Worm (Caenorhabditis elegans) whole organism, late embryonic: ENCODE results near the gene T19H12.2.

Source experiments
- C38D4.7 ChIP-seq: fragments of 200-800 bp; sonication (Bioruptor generic); optimal IDR thresholded peaks from 2 replicates; lab custom pipeline; 2018; ENCODE audit warnings: mild to moderate bottlenecking, missing genetic modification characterization, moderate library complexity, missing compliant biosample characterization
- T23F11.4 ChIP-seq: fragments of 200-800 bp; sonication (Bioruptor generic); optimal IDR thresholded peaks from 2 replicates; lab custom pipeline; 2018; ENCODE audit warnings: mild to moderate bottlenecking, missing genetic modification characterization, missing compliant biosample characterization
- Y22D7AL.16 ChIP-seq: sonication (generic microtip); optimal IDR thresholded peaks from 2 replicates; lab custom pipeline; 2016; ENCODE audit warnings: missing genetic modification characterization, missing compliant biosample characterization
- ahr-1 ChIP-seq: sonication (generic microtip); optimal IDR thresholded peaks from 2 replicates; lab custom pipeline; 2016; ENCODE audit warnings: missing genetic modification characterization, missing compliant biosample characterization
- ama-1 ChIP-seq: fragments of 150-350 bp; optimal IDR thresholded peaks from 2 replicates; lab custom pipeline; 2014
- dve-1 ChIP-seq: sonication (generic microtip); optimal IDR thresholded peaks from 2 replicates; lab custom pipeline; 2017; ENCODE audit warnings: antibody characterized with exemption, mild to moderate bottlenecking, missing genetic modification characterization, missing compliant biosample characterization
- pag-3 ChIP-seq: sonication (generic microtip); optimal IDR thresholded peaks from 2 replicates; lab custom pipeline; 2016; ENCODE audit warnings: missing compliant biosample characterization, missing genetic modification characterization, borderline replicate concordance
- pha-4 ChIP-seq: fragments of 150-350 bp; optimal IDR thresholded peaks from 2 replicates; lab custom pipeline; 2018; ENCODE audit warnings: missing biosample characterization, missing genetic modification reagents, missing genetic modification characterization

- TF ChIP-seq ahr-1 (tag; lab: Kevin White, UChicago) (no peak), ama-1 (lab: Kevin White, UChicago) (no peak), dve-1 (tag; lab: Kevin White, UChicago) (no peak), Y22D7AL.16 (tag; lab: Kevin White, UChicago) (no peak), C38D4.7 (no peak), pag-3 (tag; lab: Kevin White, UChicago) (no peak), T23F11.4 (GFP tag; lab: Kevin White, UChicago) (no peak), pha-4 (tag; lab: Kevin White, UChicago) (no peak)
Measured at ce11 chrV:4932814-4933213, 42.6 kb downstream of the T19H12.2 start, which contains the start of gene C02E7.10.
